Worm (Caenorhabditis elegans): ENCODE results near the gene B0454.8.
"Not testable (repeated sequence)": the region's sequence is repeated elsewhere in the genome, so short reads cannot be mapped to it uniquely, and the experiment has no call there.

Gene B0454.8

DNA sequence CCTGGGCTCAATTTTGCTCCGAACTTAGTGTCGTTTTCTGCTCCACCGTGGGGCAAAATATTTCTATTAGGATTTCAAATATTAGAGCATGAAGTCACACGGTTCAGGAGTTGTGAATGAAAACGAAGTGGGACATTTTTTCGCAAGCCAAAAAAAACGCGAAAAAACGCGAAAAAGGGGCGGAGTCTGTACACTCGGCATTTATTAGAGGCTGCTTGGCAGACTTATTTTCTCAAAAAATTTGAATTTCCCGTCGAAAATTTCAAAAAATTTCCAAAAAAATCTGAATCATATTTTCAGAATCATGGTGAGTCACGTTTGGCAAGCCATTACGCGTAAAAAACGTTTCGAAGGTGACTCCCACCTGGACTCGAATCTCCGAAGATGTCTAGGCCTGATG is 10.8 kb downstream of the B0454.8 start, which contains the start of gene B0454.6:
Gene B0454.6, plus strand, starts transcription at position 301 of the 400 bp plus-strand sequence.
- not testable (repeated sequence) for TF ChIP-seq unc-62 (GFP tag; optimal IDR thresholded peaks at IDR 0.05)

DNA sequence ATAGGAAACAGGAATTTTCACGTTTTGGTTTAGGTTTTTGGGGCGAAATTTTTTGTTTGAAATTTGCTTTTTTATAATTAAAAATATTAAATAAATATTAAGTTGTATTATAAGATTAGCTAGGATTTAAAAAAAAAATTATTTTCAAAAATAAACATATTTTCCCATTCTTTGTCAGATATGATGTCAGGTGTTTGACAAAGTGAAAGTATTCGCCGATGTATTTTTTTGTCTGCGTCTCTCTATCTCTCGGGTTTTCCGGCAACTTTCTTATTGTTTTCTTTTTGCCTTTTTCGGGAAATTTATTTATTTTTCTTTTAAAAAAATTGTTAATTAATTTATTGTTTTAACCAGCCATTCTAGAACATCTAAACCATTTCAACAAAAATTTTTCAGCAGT is 12.8 kb downstream of the B0454.8 start:
- no peak for TF ChIP-seq unc-62 (GFP tag; optimal IDR thresholded peaks at IDR 0.05)

DNA sequence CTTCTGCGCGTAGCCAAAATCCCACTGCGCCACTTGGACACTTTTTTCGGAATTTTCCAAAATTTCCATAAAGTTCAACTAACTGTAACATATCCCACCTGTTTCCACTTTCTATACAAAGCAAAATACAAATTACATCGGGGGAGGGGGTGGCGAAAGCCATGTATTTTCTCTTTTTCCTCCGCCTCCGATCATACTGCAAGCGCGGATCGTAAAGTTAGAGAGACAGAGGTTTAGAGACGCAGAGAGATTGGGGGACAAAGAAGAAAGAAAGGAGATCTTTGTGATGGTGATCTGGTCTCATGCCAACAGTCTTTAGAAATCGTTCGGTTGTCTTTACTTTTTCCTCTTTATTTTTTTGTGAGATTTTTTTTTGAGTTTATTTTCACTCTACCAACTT is 15.0 kb downstream of the B0454.8 start:
- no peak for TF ChIP-seq unc-62 (GFP tag; optimal IDR thresholded peaks at IDR 0.05)

DNA sequence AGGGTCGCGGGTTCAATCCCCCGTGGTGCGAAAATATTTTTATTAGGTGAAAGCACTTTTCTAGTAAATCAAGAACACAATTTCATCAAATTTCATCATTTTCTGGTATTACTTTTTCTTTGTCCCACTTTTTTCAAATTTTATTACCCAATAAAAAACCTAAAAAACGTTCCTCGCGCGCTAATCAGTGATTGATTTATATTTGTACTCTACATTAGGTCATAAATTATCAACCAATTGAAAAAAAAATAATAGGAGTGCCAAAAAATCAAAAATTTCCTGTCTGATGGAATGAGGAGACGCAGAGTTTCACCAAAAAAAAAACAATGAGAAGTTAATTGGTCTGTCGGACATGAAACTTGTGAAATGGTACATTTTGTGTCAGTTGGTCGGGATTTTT is 18.6 kb downstream of the B0454.8 start:
- no peak for TF ChIP-seq unc-62 (GFP tag; optimal IDR thresholded peaks at IDR 0.05)

DNA sequence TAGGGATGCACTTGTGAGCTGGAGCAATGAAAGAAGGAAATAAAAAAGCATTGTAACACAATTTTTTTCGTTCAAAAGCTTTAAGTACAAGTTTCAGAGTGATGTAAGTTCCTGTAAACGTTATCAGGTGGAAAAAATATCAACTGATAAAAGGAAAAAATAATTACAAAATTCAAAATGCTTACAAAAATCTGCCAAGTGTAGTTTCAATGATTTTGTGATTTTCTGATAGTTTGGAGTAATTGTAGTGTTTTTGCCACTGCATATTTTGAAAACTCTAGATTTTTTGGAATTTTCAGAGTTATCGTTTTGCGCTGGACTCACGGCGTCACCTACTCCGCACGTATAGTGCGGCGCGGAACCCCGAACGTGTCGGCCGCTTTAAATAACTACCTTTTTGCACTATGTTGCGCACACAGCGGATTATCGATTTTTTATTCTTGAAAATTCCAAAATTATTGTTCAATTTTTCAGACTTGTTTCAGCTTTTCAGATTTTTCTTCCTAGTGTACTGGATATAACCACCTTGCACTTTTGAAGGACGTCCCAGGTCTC is 19.8 kb downstream of the B0454.8 start, which contains the start of gene clec-2:
Gene clec-2, minus strand, starts transcription at position 51 of the 555 bp plus-strand sequence.
- no peak for TF ChIP-seq unc-62 (GFP tag; optimal IDR thresholded peaks at IDR 0.05)

DNA sequence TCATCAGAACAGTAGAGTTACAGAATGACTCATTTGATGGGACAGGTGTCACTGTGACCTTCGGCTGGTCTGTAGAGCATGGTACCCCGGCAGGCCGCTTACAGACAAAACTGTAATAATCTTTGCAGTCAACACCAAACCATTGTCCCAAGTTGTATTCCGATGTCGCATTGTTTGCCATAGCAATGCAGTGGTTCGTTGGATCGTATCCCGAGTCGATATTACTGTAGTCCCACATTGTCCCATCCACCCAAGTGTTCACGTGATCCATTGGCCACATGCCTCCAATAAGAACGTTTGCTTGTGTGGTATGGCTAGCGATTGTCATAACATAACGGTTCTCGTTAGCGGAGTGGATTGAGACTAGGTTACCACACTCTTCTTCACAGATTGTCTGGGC is 22.4 kb downstream of the B0454.8 start:
- no peak for TF ChIP-seq unc-62 (GFP tag; optimal IDR thresholded peaks at IDR 0.05)

DNA sequence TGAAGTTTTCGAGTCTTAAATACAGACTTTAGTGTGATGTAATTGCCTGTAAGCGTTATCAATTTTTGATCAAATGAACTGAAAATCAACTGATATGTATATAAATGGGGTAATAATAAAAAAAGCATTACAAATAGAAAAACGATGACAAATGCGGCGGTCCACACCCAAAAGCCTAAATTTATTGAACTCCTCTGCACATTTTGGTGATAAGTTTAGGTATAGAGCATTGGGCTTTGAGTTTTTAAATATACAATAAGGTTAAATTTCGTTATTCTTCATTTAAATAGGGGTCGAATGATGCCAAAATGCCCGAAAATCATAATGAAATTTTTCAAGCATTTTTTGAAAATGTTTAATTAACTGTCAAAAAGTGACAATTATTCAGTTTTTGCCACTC is 23.5 kb downstream of the B0454.8 start, which contains the start of gene clec-3:
Gene clec-3, minus strand, starts transcription at position 101 of the 400 bp plus-strand sequence.
- TF ChIP-seq unc-62 (GFP tag; optimal IDR thresholded peaks at IDR 0.05), result no peak

DNA sequence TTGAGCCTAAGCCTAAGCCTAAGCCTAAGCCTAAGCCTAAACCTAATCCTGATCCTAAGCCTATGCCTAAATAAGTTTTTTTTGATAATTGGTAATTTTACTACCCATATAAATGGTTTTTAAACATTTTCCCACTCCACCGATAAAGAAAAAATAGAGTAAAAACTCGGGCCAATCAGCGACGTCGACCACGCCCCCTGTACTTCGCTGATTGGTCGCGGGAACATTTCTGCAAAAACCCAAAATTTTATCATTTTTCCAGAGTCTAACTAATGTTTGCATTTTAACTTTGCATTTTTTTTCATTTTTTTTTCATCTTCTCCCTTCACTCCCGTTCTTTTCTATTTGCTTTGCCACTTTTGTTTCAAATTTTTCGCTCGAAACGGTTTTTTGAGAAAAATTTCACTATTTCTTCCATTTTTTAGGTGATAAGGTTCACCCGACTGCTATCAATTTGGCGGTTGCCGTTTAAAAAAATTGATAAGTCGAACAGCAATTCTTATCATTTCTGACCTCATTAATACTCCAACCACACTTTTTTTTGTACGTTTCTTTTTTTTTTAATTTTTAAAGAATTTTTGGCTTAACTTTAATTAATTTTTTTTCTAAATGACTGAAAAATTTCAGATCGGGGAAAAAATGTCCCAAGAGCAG is 28.9 kb downstream of the B0454.8 start, which contains the start of gene C41H7.2:
Gene C41H7.2, plus strand, starts transcription at position 622 of the 654 bp plus-strand sequence.
- no peak for TF ChIP-seq unc-62 (GFP tag; optimal IDR thresholded peaks at IDR 0.05)

DNA sequence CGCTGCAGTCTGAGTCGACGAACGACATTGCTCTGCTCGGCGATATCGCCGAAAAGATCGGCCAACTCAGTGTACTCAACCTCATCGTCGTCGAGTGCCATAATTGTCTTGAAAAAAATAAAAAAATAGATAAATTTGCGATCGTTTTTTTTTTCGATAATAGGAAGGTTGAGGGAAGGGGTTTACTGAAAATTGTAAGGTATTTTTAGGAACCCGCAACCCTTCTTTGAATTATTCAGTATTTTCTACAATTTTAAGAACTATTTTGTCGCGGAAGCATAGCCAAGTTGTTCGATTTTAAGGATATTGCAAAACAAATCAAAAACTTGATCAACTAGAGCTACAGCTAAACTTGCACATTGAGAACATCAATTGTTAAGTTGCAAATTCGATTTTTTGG is 31.1 kb downstream of the B0454.8 start, which contains the start of gene C41H7.9:
Gene C41H7.9, minus strand, starts transcription at position 101 of the 400 bp plus-strand sequence.
- no peak for TF ChIP-seq unc-62 (GFP tag; optimal IDR thresholded peaks at IDR 0.05)

DNA sequence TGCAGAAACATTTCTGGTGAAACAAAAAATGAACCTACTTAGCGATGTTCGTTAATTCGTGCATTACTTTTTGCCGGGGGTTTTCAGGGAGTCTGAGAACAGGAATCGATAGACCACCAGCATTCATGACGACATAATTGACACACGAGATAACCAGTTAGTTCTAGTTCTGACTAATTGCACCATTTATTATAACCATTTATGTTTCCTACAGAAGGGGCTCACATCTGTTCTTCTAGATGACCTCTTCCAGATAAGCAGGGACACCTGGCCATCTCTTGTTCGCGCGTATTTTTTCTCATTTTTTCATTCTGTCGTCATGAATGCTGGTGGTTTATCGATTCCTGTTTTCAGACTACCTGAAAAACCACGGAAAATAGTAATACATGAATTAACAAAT is 34.9 kb downstream of the B0454.8 start, which contains the start of gene sdz-5:
Gene sdz-5, plus strand, starts transcription at position 301 of the 400 bp plus-strand sequence.
- no peak for TF ChIP-seq unc-62 (GFP tag; optimal IDR thresholded peaks at IDR 0.05)

DNA sequence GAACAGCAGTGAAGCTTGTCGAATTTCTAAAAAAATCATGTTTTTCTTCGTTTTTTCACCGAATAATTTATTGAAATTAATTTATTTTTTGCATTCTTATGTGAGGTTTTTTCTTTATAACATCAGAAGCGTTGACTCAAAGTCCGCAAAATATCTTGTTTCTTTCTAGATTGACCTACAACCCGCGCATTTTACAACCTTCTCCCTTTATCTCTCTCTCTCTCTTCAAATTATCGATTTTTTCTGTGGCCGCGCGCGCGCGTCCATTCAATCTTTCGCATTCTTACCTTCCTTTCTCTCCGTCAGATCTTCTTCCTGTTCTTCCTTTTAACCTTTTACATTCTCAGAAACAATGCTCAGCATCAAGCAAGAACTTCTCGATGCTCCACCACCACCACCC is 37.8 kb downstream of the B0454.8 start, which contains the start of gene lido-12:
Gene lido-12, plus strand, starts transcription at position 301 of the 400 bp plus-strand sequence.
- no peak for TF ChIP-seq unc-62 (GFP tag; optimal IDR thresholded peaks at IDR 0.05)

DNA sequence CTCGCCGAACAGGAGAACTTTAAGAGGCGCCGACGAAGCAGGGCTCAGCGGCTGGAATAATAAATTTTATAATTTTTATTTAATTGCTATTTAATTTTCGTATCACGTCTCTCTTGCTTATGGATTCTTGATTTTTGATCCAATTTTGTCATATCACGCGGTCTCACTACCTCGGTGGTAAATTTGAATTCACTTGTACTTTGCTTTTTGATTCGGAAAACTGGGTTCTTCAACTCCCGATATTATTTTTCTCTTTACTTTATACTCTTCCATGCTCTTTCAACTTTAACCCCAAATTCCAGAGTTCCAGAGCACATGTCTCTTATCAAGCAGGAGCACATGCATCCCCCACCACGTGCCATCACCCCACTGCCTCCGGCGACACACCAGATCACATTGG is 39.6 kb downstream of the B0454.8 start, which contains the start of gene lido-11:
Gene lido-11, plus strand, starts transcription at position 301 of the 400 bp plus-strand sequence.
- no peak for TF ChIP-seq unc-62 (GFP tag; optimal IDR thresholded peaks at IDR 0.05)

DNA sequence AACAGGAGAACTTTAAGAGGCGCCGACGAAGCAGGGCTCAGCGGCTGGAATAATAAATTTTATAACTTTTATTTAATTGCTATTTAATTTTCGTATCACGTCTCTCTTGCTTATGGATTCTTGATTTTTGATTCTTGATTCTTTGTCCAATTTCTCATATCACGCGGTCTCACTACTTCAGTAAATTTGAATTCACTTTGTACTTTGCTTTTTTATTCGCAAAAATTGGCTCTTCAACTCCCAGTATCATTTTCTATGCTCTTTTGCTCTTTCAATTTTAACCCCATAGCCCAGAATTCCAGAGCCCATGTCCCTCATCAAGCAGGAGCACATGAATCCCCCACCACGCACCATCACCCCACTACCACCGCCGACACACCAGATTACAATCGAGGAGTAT is 41.0 kb downstream of the B0454.8 start, which contains the start of gene lido-10:
Gene lido-10, plus strand, starts transcription at position 301 of the 400 bp plus-strand sequence.
- no peak for TF ChIP-seq unc-62 (GFP tag; optimal IDR thresholded peaks at IDR 0.05)

DNA sequence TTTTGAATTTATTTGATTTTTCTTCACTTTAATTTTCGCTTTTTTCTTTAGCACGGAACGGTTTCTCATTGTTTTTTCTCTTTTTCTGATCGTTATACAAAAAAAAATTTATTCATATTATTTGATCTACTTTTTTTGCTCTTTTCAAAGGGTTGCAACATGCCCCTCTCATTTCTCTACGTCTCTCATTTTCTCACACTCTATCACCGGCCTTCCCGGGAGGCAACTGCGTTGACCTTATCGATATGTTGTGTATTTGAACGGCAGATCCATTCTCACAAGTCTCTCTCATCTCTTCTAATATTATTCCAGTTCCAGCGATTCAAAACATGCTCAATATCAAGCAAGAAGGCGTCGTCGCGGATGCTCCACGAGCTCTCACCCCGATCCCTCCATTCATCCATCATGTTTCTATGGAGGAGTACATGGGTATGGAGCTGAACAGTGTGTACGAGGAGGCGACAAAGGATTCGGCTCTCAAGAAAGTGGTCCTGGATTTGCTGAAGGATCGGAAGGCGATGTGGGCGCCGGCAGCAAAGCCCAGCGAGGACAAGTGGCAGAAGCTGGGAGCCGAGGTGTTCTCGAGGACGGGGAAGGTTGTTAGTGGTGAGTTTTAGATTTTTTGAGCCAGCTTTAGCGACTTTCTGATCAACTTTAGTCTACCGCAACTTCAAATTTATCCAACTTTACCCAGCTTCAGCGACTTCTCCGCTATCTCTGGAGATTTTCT is 42.6 kb downstream of the B0454.8 start, which contains the start of gene lido-9:
Gene lido-9, plus strand, starts transcription at position 234 of the 730 bp plus-strand sequence.
- no peak for TF ChIP-seq unc-62 (GFP tag; optimal IDR thresholded peaks at IDR 0.05)

DNA sequence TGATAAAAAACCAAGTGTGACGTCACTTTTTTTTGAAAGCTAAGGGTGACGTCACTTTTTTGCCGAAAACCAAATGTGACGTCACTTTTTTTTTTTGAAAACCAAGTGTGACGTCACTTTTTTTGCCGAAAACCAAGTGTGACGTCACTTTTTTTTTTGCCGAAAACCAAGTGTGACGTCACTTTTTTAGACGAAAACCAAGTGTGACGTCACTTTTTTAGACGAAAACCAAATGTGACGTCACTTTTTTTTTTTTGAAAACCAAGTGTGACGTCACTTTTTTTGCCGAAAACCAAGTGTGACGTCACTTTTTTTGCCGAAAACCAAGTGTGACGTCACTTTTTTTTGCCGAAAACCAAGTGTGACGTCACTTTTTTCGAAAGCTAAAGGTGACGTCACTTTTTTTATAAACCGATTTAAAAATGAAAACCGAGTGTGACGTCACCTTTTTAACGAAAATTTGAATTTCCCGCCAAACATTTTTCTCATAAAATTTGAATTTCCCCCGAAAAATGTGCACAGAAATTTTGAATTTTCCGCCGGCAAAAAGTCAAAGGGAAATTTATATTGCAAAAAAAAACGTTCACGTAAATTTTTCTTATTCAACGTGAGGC is 45.3 kb downstream of the B0454.8 start:
- TF ChIP-seq unc-62 (GFP tag; optimal IDR thresholded peaks at IDR 0.05), result no peak

DNA sequence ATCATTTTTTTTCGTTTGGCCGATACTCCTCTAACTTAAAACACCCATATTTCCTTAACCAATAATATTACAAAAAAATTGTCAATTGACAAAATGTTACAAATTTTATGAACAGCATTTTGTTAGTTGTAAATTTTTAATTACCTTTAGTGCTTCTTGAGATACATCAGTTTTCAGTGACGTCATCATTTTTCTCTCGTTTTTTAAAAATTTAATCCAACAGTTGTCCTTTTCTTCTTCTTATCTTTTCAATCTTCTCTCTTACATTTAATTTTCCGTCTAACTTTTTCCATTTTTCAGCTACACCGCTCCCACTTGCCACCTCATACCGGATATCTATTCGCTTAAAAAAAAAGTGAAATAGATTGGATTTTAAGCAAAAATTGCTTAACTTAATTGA is 46.5 kb downstream of the B0454.8 start, which contains the start of gene lido-8:
Gene lido-8, plus strand, starts transcription at position 301 of the 400 bp plus-strand sequence.
- TF ChIP-seq unc-62 (GFP tag; optimal IDR thresholded peaks at IDR 0.05), result no peak
